Fruit fly (Drosophila melanogaster): ENCODE measurements around the gene CG14238.
A peak's percentile ranks its signal among the peaks of the same experiment; 100 is the strongest.

The CG14238 gene

dm6 chr3R:26436540-26436939 is 21.5 kb upstream of the CG14238 start (continued):
- TF ChIP-seq CG12942 (GFP tag; optimal IDR thresholded peaks at IDR 0.05) (peak; percentile 7), CG31441 (GFP tag; IDR thresholded peaks at IDR 0.05) (peak; percentile 56), CG8089 (GFP tag; optimal IDR thresholded peaks at IDR 0.05) (peak; percentile 39), CG10147 (GFP tag; optimal IDR thresholded peaks at IDR 0.05) (no peak), btn (GFP tag; optimal IDR thresholded peaks at IDR 0.05) (no peak), Optix (GFP tag; IDR thresholded peaks at IDR 0.05) (no peak), en (GFP tag; optimal IDR thresholded peaks at IDR 0.05) (no peak), CG1832 (GFP tag; optimal IDR thresholded peaks at IDR 0.05) (no peak), klu (GFP tag; IDR thresholded peaks at IDR 0.05) (no peak), CG2120 (GFP tag; optimal IDR thresholded peaks at IDR 0.05) (peak; percentile 20), fd64A (GFP tag; optimal IDR thresholded peaks at IDR 0.05) (no peak), Dip2 (GFP tag; IDR thresholded peaks at IDR 0.05) (no peak), schlank (tag; optimal IDR thresholded peaks at IDR 0.05) (no peak), pnt (GFP tag; optimal IDR thresholded peaks at IDR 0.05) (peak; percentile 29), ham (GFP tag; IDR thresholded peaks at IDR 0.05) (no peak), CG12744 (GFP tag; optimal IDR thresholded peaks at IDR 0.05) (no peak), CG13624 (GFP tag; optimal IDR thresholded peaks at IDR 0.05) (peak; percentile 22), chif (GFP tag; optimal IDR thresholded peaks at IDR 0.05) (peak; percentile 44 to 47), vfl (GFP tag; optimal IDR thresholded peaks at IDR 0.05) (no peak), esg (GFP tag; conservative IDR thresholded peaks at IDR 0.05) (peak; percentile 33; the same call in 1 of the 2 replicates), cwo (GFP tag; optimal IDR thresholded peaks at IDR 0.05) (no peak), twi (tag; optimal IDR thresholded peaks at IDR 0.05) (no peak), org-1 (GFP tag; optimal IDR thresholded peaks at IDR 0.05) (no peak), CG9817 (tag; optimal IDR thresholded peaks at IDR 0.05) (no peak), phol (tag; optimal IDR thresholded peaks at IDR 0.05) (peak; percentile 59), bab2 (GFP tag; optimal IDR thresholded peaks at IDR 0.05) (peak; percentile 48), CG10431 (GFP tag; optimal IDR thresholded peaks at IDR 0.05) (no peak), abd-A (tag; optimal IDR thresholded peaks at IDR 0.05) (no peak), NFAT (GFP tag; IDR thresholded peaks at IDR 0.05) (no peak), Hr78 (GFP tag; optimal IDR thresholded peaks at IDR 0.05) (no peak), CG2202 (tag; optimal IDR thresholded peaks at IDR 0.05) (no peak), CG6689 (GFP tag; IDR thresholded peaks at IDR 0.05) (peak; percentile 50), CG7839 (tag; optimal IDR thresholded peaks at IDR 0.05) (peak; percentile 44), Med (GFP tag) (peak; percentile 71), caup (GFP tag; optimal IDR thresholded peaks at IDR 0.05; ENCODE audit: severe bottlenecking) (no peak), Mrtf (GFP tag; IDR thresholded peaks at IDR 0.05) (0 out of 3 replicates have a peak, but pooled peaks have one; percentile 34), CG3281 (GFP tag; optimal IDR thresholded peaks at IDR 0.05) (no peak), fd96Cb (tag; optimal IDR thresholded peaks at IDR 0.05) (peak; percentile 48), MBD-R2 (GFP tag; IDR thresholded peaks at IDR 0.05) (no peak; the same call in 1 of the 2 replicates), Eip74EF (GFP tag; optimal IDR thresholded peaks at IDR 0.05) (no peak), CG15011 (GFP tag; optimal IDR thresholded peaks at IDR 0.05) (no peak), Deaf1 (tag; optimal IDR thresholded peaks at IDR 0.05) (no peak), Ptx1 (GFP tag; IDR thresholded peaks at IDR 0.05) (peak; percentile 45), CG17568 (GFP tag; optimal IDR thresholded peaks at IDR 0.05) (no peak), sima (GFP tag; optimal IDR thresholded peaks at IDR 0.05) (no peak), CG2129 (GFP tag; IDR thresholded peaks at IDR 0.05; ENCODE audit: partially characterized antibody) (no peak), H15 (GFP tag; IDR thresholded peaks at IDR 0.05) (peak; percentile 48; the same call in 1 of the 3 replicates), BEAF-32 (GFP tag; optimal IDR thresholded peaks at IDR 0.05) (no peak), CG32772 (GFP tag; IDR thresholded peaks at IDR 0.05) (0 out of 2 replicates have a peak, but pooled peaks have one; percentile 26), da (GFP tag; optimal IDR thresholded peaks at IDR 0.05) (peak; percentile 8), CG6683 (GFP tag; optimal IDR thresholded peaks at IDR 0.05) (no peak)

Measured in whole organism, embryonic.